Worm (Caenorhabditis elegans): Measurements from ENCODE around the gene tag-329.

DNA sequence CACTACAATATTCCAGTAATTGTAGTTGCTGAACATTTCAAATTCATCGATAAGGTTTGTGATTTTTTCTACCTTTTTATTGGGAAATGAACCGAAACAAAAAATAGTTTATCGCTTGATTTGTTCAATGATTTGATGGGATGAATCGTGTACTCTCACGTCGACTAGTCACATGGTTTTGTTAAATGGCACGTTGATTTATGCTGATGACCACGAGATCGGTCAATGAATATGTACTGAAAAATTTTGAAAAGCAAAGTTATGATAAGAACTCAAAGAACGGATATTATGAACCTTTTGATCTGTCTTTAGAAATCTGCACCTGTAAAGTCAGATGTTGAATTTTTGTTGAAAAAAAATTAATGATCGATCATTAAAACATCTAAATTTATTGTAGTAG, 18.4 kb upstream of the tag-329 start:
- TF ChIP-seq unc-55 (GFP tag; optimal IDR thresholded peaks at IDR 0.05), result no peak
- no peak for TF ChIP-seq fos-1 (tag; optimal IDR thresholded peaks at IDR 0.05)
- TF ChIP-seq lsy-2 (tag; optimal IDR thresholded peaks at IDR 0.05), result peak in 1 of 2 experiments; percentile 31
- no peak for TF ChIP-seq nhr-23 (tag; optimal IDR thresholded peaks at IDR 0.05)
- peak; percentile 71 for TF ChIP-seq nhr-25 (tag; optimal IDR thresholded peaks at IDR 0.05)
- no peak for TF ChIP-seq nhr-237 (tag; optimal IDR thresholded peaks at IDR 0.05)
- TF ChIP-seq ZK546.5 (tag; optimal IDR thresholded peaks at IDR 0.05), result no peak
- no peak for TF ChIP-seq nhr-11 (tag; optimal IDR thresholded peaks at IDR 0.05)
- no peak for TF ChIP-seq ceh-82 (tag; optimal IDR thresholded peaks at IDR 0.05)
- no peak for TF ChIP-seq snpc-4 (tag; optimal IDR thresholded peaks at IDR 0.05)
- TF ChIP-seq skn-1 (tag; optimal IDR thresholded peaks at IDR 0.05), result no peak
- TF ChIP-seq nhr-77 (tag; optimal IDR thresholded peaks at IDR 0.05), result no peak
- TF ChIP-seq sma-9 (GFP tag; optimal IDR thresholded peaks at IDR 0.05), result peak; percentile 96
- TF ChIP-seq sma-9 (tag; optimal IDR thresholded peaks at IDR 0.05), result no peak
- no peak for TF ChIP-seq elt-3 (tag; optimal IDR thresholded peaks at IDR 0.05)

Data from whole organism, L2 larva.